Worm (Caenorhabditis elegans) whole organism, L4 larva: ENCODE data around the gene nspc-16.
A peak's percentile ranks its signal among the peaks of the same experiment; 100 is the strongest.

Source experiments
- D1046.2 ChIP-seq: fragments of 200-800 bp; sonication (Bioruptor generic); IDR thresholded peaks from 2 replicates; pipeline ENCODE4 v1.3.6; 2022; ENCODE audit warnings: missing genetic modification characterization, missing compliant biosample characterization
- F37D6.2 ChIP-seq: sonication (generic microtip); optimal IDR thresholded peaks from 2 replicates; lab custom pipeline; 2016; ENCODE audit warnings: mild to moderate bottlenecking, missing genetic modification characterization, missing compliant biosample characterization
- F49E8.2 ChIP-seq: sonication (generic microtip); optimal IDR thresholded peaks from 2 replicates; lab custom pipeline; 2016; ENCODE audit warnings: missing compliant biosample characterization, mild to moderate bottlenecking, missing genetic modification characterization, borderline replicate concordance
- R02D3.7 ChIP-seq: fragments of 150-350 bp; sonication (generic microtip); optimal IDR thresholded peaks from 3 replicates; lab custom pipeline; 2014; ENCODE audit warnings: missing biosample characterization, missing genetic modification characterization
- T20F7.1 ChIP-seq: fragments of 200-800 bp; sonication (Bioruptor generic); optimal IDR thresholded peaks from 2 replicates; lab custom pipeline; 2018; ENCODE audit warnings: mild to moderate bottlenecking, missing genetic modification characterization, missing compliant biosample characterization
- T26A8.4 ChIP-seq: fragments of 200-800 bp; sonication (Bioruptor generic); IDR thresholded peaks from 2 replicates; pipeline ENCODE4 v1.3.6; 2022; ENCODE audit warnings: missing genetic modification characterization, missing compliant biosample characterization
- Y48G9A.11 ChIP-seq: fragments of 200-800 bp; sonication (Bioruptor generic); IDR thresholded peaks from 2 replicates; pipeline ENCODE4 v1.3.6; 2022; ENCODE audit warnings: missing genetic modification reagents, missing genetic modification characterization, missing compliant biosample characterization
- Y5F2A.4 ChIP-seq: fragments of 200-800 bp; sonication (Bioruptor generic); optimal IDR thresholded peaks from 2 replicates; lab custom pipeline; 2018; ENCODE audit warnings: mild to moderate bottlenecking, missing genetic modification characterization, missing compliant biosample characterization
- ZK546.5 ChIP-seq, 2 experiments: sonication (generic microtip); optimal IDR thresholded peaks; 2 replicates each; lab custom pipeline; 2017; ENCODE audit warnings: missing biosample characterization in 2 of 2, missing genetic modification characterization in 2 of 2
- aha-1 ChIP-seq: fragments of 150-350 bp; peaks from one replicate; lab custom pipeline; 2014; ENCODE audit warnings: missing biosample characterization, missing genetic modification characterization
- ama-1 ChIP-seq: fragments of 150-350 bp; optimal IDR thresholded peaks from 2 replicates; lab custom pipeline; 2014; ENCODE audit warnings: inconsistent platforms, mixed read lengths
- attf-4 ChIP-seq: sonication (generic microtip); optimal IDR thresholded peaks from 3 replicates; lab custom pipeline; 2017; ENCODE audit warnings: missing biosample characterization, missing genetic modification characterization
- ceh-62 ChIP-seq: sonication (generic microtip); optimal IDR thresholded peaks from 2 replicates; lab custom pipeline; 2017; ENCODE audit warnings: missing biosample characterization, missing genetic modification characterization
- ceh-82 ChIP-seq: sonication (generic microtip); optimal IDR thresholded peaks from 2 replicates; lab custom pipeline; 2017; ENCODE audit warnings: missing biosample characterization, missing genetic modification characterization
- ces-1 ChIP-seq: fragments of 150-350 bp; sonication (generic microtip); optimal IDR thresholded peaks from 4 replicates; lab custom pipeline; 2014; ENCODE audit warnings: missing biosample characterization, missing genetic modification reagents, missing genetic modification characterization
- cey-2 ChIP-seq: sonication (generic microtip); optimal IDR thresholded peaks from 3 replicates; lab custom pipeline; 2017; ENCODE audit warnings: missing genetic modification characterization, mild to moderate bottlenecking, missing compliant biosample characterization, antibody characterized with exemption, borderline replicate concordance; ENCODE audit not compliant: insufficient read depth
- dmd-9 ChIP-seq: fragments of 200-800 bp; sonication (Bioruptor generic); IDR thresholded peaks from 2 replicates; pipeline ENCODE4 v1.3.6; 2022; ENCODE audit warnings: missing genetic modification reagents, missing genetic modification characterization, missing compliant biosample characterization
- egl-27 ChIP-seq: sonication (generic microtip); optimal IDR thresholded peaks from 3 replicates; lab custom pipeline; 2017; ENCODE audit warnings: missing biosample characterization, missing genetic modification reagents, missing genetic modification characterization
- fkh-10 ChIP-seq: fragments of 150-350 bp; optimal IDR thresholded peaks from 2 replicates; lab custom pipeline; 2014; ENCODE audit warnings: missing biosample characterization, missing genetic modification reagents, missing genetic modification characterization
- hlh-30 ChIP-seq: sonication (generic microtip); optimal IDR thresholded peaks from 2 replicates; lab custom pipeline; 2017; ENCODE audit warnings: antibody characterized with exemption, mild to moderate bottlenecking, missing genetic modification characterization, missing compliant biosample characterization; ENCODE audit not compliant: insufficient read depth
- lim-7 ChIP-seq: fragments of 200-800 bp; sonication (Bioruptor generic); IDR thresholded peaks from 2 replicates; pipeline ENCODE4 v1.3.6; 2022; ENCODE audit warnings: missing genetic modification characterization, missing compliant biosample characterization
- lin-15B ChIP-seq: fragments of 150-350 bp; sonication (generic microtip); optimal IDR thresholded peaks from 3 replicates; lab custom pipeline; 2014; ENCODE audit warnings: missing biosample characterization, missing genetic modification characterization
- lin-29 ChIP-seq: fragments of 200-800 bp; sonication (Bioruptor generic); IDR thresholded peaks from 2 replicates; pipeline ENCODE4 v1.3.6; 2022; ENCODE audit warnings: missing genetic modification reagents, missing genetic modification characterization, missing compliant biosample characterization
- lir-3 ChIP-seq: sonication (generic microtip); optimal IDR thresholded peaks from 2 replicates; lab custom pipeline; 2016; ENCODE audit warnings: mild to moderate bottlenecking, missing genetic modification characterization, missing compliant biosample characterization
- lsy-2 ChIP-seq, 2 experiments: fragments of 150-350 bp in 1 of 2; sonication (generic microtip) in 1 of 2; optimal IDR thresholded peaks; 2 replicates each; lab custom pipeline; 2014 to 2017; ENCODE audit warnings: missing biosample characterization in 2 of 2, missing genetic modification characterization in 2 of 2
- madf-5 ChIP-seq, 2 experiments: fragments of 200-800 bp; sonication (Bioruptor generic); IDR thresholded peaks; 2 replicates each; pipeline ENCODE4 v1.3.6; 2022; ENCODE audit warnings: missing compliant biosample characterization in 2 of 2, missing genetic modification characterization in 2 of 2
- mxl-2 ChIP-seq: fragments of 200-800 bp; sonication (Bioruptor generic); conservative IDR thresholded peaks from 2 replicates; pipeline ENCODE4 v1.3.6; 2022; ENCODE audit warnings: missing genetic modification reagents, missing genetic modification characterization, missing compliant biosample characterization
- mxl-3 ChIP-seq: fragments of 200-800 bp; sonication (Bioruptor generic); optimal IDR thresholded peaks from 2 replicates; lab custom pipeline; 2018; ENCODE audit warnings: mild to moderate bottlenecking, missing genetic modification characterization, missing compliant biosample characterization
- nhr-102 ChIP-seq: sonication (generic microtip); optimal IDR thresholded peaks from 2 replicates; lab custom pipeline; 2016; ENCODE audit warnings: mild to moderate bottlenecking, missing genetic modification characterization, moderate library complexity, missing compliant biosample characterization
- nhr-11 ChIP-seq: fragments of 150-350 bp; optimal IDR thresholded peaks from 2 replicates; lab custom pipeline; 2014; ENCODE audit warnings: missing biosample characterization, missing genetic modification characterization
- nhr-111 ChIP-seq: fragments of 200-800 bp; sonication (Bioruptor generic); optimal IDR thresholded peaks from 2 replicates; lab custom pipeline; 2018; ENCODE audit warnings: mild to moderate bottlenecking, missing genetic modification characterization, missing compliant biosample characterization
- nhr-237 ChIP-seq: sonication (generic microtip); optimal IDR thresholded peaks from 2 replicates; lab custom pipeline; 2017; ENCODE audit warnings: missing biosample characterization, missing genetic modification characterization
- nhr-25 ChIP-seq: sonication (generic microtip); optimal IDR thresholded peaks from 2 replicates; lab custom pipeline; 2017; ENCODE audit warnings: missing genetic modification characterization, mild to moderate bottlenecking, missing compliant biosample characterization, antibody characterized with exemption, moderate library complexity, borderline replicate concordance; ENCODE audit not compliant: insufficient read depth
- nhr-28 ChIP-seq: fragments of 150-350 bp; optimal IDR thresholded peaks from 2 replicates; lab custom pipeline; 2014; ENCODE audit warnings: missing biosample characterization, missing genetic modification characterization
- nhr-41 ChIP-seq: fragments of 200-800 bp; sonication (Bioruptor generic); IDR thresholded peaks from 2 replicates; pipeline ENCODE4 v1.3.6; 2022; ENCODE audit warnings: missing genetic modification reagents, missing genetic modification characterization, missing compliant biosample characterization
- nhr-42 ChIP-seq: fragments of 200-800 bp; sonication (Bioruptor generic); IDR thresholded peaks from 2 replicates; pipeline ENCODE4 v1.3.6; 2022; ENCODE audit warnings: missing genetic modification characterization, missing compliant biosample characterization
- nhr-6 ChIP-seq: fragments of 150-350 bp; optimal IDR thresholded peaks from 2 replicates; lab custom pipeline; 2014; ENCODE audit warnings: missing biosample characterization, missing genetic modification characterization
- pha-4 ChIP-seq, 2 experiments: fragments of 150-350 bp in 1 of 2; fragments of 200-800 bp in 1 of 2; sonication (Bioruptor generic) in 1 of 2; IDR thresholded peaks in 1 of 2; optimal IDR thresholded peaks in 1 of 2; 2 replicates each; pipeline versions ENCODE4 v1.3.6 to Lab custom; 2014 to 2022; ENCODE audit warnings: missing genetic modification characterization in 2 of 2, missing genetic modification reagents in 2 of 2, missing biosample characterization in 1 of 2, missing compliant biosample characterization in 1 of 2
- php-3 ChIP-seq: fragments of 200-800 bp; sonication (Bioruptor generic); IDR thresholded peaks from 2 replicates; pipeline ENCODE4 v1.3.6; 2022; ENCODE audit warnings: missing genetic modification reagents, missing genetic modification characterization, missing compliant biosample characterization
- sdz-12 ChIP-seq: fragments of 200-800 bp; sonication (Bioruptor generic); optimal IDR thresholded peaks from 2 replicates; lab custom pipeline; 2018; ENCODE audit warnings: mild to moderate bottlenecking, missing genetic modification characterization, missing compliant biosample characterization
- set-16 ChIP-seq: fragments of 200-800 bp; sonication (Bioruptor generic); IDR thresholded peaks from 2 replicates; pipeline ENCODE4 v1.3.6; 2022; ENCODE audit warnings: missing genetic modification reagents, missing genetic modification characterization, missing compliant biosample characterization
- skn-1 ChIP-seq: fragments of 150-350 bp; optimal IDR thresholded peaks from 2 replicates; lab custom pipeline; 2014; ENCODE audit warnings: missing biosample characterization, missing genetic modification characterization
- spr-3 ChIP-seq: fragments of 200-800 bp; sonication (Bioruptor generic); optimal IDR thresholded peaks from 2 replicates; lab custom pipeline; 2018; ENCODE audit warnings: mild to moderate bottlenecking, missing genetic modification characterization, missing compliant biosample characterization
- unc-130 ChIP-seq: sonication (generic microtip); optimal IDR thresholded peaks from 2 replicates; lab custom pipeline; 2016; ENCODE audit warnings: missing genetic modification reagents, missing genetic modification characterization, missing compliant biosample characterization
- unc-39 ChIP-seq: sonication (generic microtip); optimal IDR thresholded peaks from 2 replicates; lab custom pipeline; 2017; ENCODE audit warnings: missing biosample characterization, missing genetic modification characterization
- unc-62 ChIP-seq, 3 experiments: fragments of 150-350 bp in 1 of 3; sonication (generic microtip); optimal IDR thresholded peaks in 2 of 3; peaks in 1 of 3; 1 replicate in 1 of 3; 2 replicates in 2 of 3; lab custom pipeline; 2014 to 2017; ENCODE audit warnings: missing biosample characterization in 3 of 3, missing genetic modification characterization in 3 of 3, missing genetic modification reagents in 3 of 3, missing genotype in 1 of 3
- zag-1 ChIP-seq: fragments of 150-350 bp; optimal IDR thresholded peaks from 2 replicates; lab custom pipeline; 2014; ENCODE audit warnings: missing biosample characterization, missing genetic modification characterization
- zfp-2 ChIP-seq: sonication (generic microtip); optimal IDR thresholded peaks from 2 replicates; lab custom pipeline; 2016; ENCODE audit warnings: mild to moderate bottlenecking, missing genetic modification characterization, missing compliant biosample characterization
- zip-11 ChIP-seq: fragments of 200-800 bp; sonication (Bioruptor generic); IDR thresholded peaks from 2 replicates; pipeline ENCODE4 v1.3.6; 2022; ENCODE audit warnings: missing genetic modification characterization, missing compliant biosample characterization
- zip-2 ChIP-seq: fragments of 150-350 bp; optimal IDR thresholded peaks from 2 replicates; lab custom pipeline; 2014; ENCODE audit warnings: missing biosample characterization, missing genetic modification characterization

Gene nspc-16

ce11 chrX:14503800-14504550 lies 19.4 kb upstream of the nspc-16 start, which contains the start of gene M163.1:
Gene M163.1, minus strand, starts transcription at chrX:14503824.
- peak in 1 of 2 experiments; percentile 91 for TF ChIP-seq unc-62 (GFP tag; optimal IDR thresholded peaks at IDR 0.05 in 1 of 2; lab: Kevin White, UChicago)
- no peak for TF ChIP-seq unc-62 (tag; optimal IDR thresholded peaks at IDR 0.05; lab: Kevin White, UChicago)
- TF ChIP-seq nhr-42 (GFP tag; lab: Robert Waterston, UW) = no peak
- TF ChIP-seq nhr-237 (tag; lab: Kevin White, UChicago) = no peak
- TF ChIP-seq mxl-2 (GFP tag; lab: Robert Waterston, UW) = no peak
- no peak for TF ChIP-seq spr-3 (GFP tag; lab: Kevin White, UChicago)
- TF ChIP-seq cey-2 = no peak
- no peak for TF ChIP-seq F37D6.2 (tag; lab: Kevin White, UChicago)
- TF ChIP-seq lim-7 = no peak
- TF ChIP-seq skn-1 (tag; lab: Kevin White, UChicago) = no peak
- TF ChIP-seq D1046.2 (GFP tag; lab: Robert Waterston, UW) = no peak
- no peak for TF ChIP-seq mxl-3
- TF ChIP-seq zip-11 (GFP tag; lab: Robert Waterston, UW) = no peak
- no peak for TF ChIP-seq unc-130 (GFP tag; lab: Kevin White, UChicago)
- TF ChIP-seq zag-1 (tag; lab: Kevin White, UChicago) = no peak
- no peak for TF ChIP-seq lir-3 (tag; lab: Kevin White, UChicago)
- no peak for TF ChIP-seq lsy-2 (tag; optimal IDR thresholded peaks at IDR 0.05; lab: Kevin White, UChicago)
- TF ChIP-seq ZK546.5 (tag; optimal IDR thresholded peaks at IDR 0.05; lab: Kevin White, UChicago) = no peak
- TF ChIP-seq nhr-111 (GFP tag; lab: Kevin White, UChicago) = no peak
- no peak for TF ChIP-seq madf-5 (GFP tag; IDR thresholded peaks at IDR 0.05; lab: Robert Waterston, UW)
- peak; percentile 95 for TF ChIP-seq aha-1
- TF ChIP-seq nhr-28 (tag; lab: Kevin White, UChicago) = peak; percentile 37
- no peak for TF ChIP-seq Y5F2A.4 (GFP tag; lab: Kevin White, UChicago)
- TF ChIP-seq F49E8.2 = no peak
- TF ChIP-seq sdz-12 = no peak
- TF ChIP-seq egl-27 (tag; lab: Kevin White, UChicago) = no peak
- TF ChIP-seq pha-4 (GFP tag; IDR thresholded peaks at IDR 0.05; lab: Robert Waterston, UW) = no peak
- TF ChIP-seq pha-4 (tag; optimal IDR thresholded peaks at IDR 0.05; lab: Kevin White, UChicago) = no peak
- no peak for TF ChIP-seq nhr-25 (tag; lab: Kevin White, UChicago)
- no peak for TF ChIP-seq lin-29 (GFP tag; lab: Robert Waterston, UW)
- TF ChIP-seq ces-1 (GFP tag; lab: Kevin White, UChicago) = no peak
- no peak for TF ChIP-seq php-3
- TF ChIP-seq ama-1 (lab: Kevin White, UChicago) = no peak
- TF ChIP-seq dmd-9 (GFP tag; lab: Robert Waterston, UW) = no peak
- peak; percentile 84 for TF ChIP-seq set-16 (GFP tag; lab: Robert Waterston, UW)
- TF ChIP-seq nhr-6 (tag; lab: Kevin White, UChicago) = no peak
- TF ChIP-seq zip-2 (tag; lab: Kevin White, UChicago) = no peak
- no peak for TF ChIP-seq zfp-2 (tag; lab: Kevin White, UChicago)
- no peak for TF ChIP-seq lin-15B (tag; lab: Kevin White, UChicago)
- no peak for TF ChIP-seq nhr-11
- no peak for TF ChIP-seq ceh-62
- TF ChIP-seq attf-4 (tag; lab: Kevin White, UChicago) = no peak
- TF ChIP-seq fkh-10 (GFP tag; lab: Kevin White, UChicago) = no peak
- TF ChIP-seq Y48G9A.11 (GFP tag; lab: Robert Waterston, UW) = no peak
- peak; percentile 76 for TF ChIP-seq hlh-30
- no peak for TF ChIP-seq T26A8.4
- TF ChIP-seq R02D3.7 (tag; lab: Kevin White, UChicago) = no peak
- TF ChIP-seq T20F7.1 (GFP tag; lab: Kevin White, UChicago) = no peak
- TF ChIP-seq nhr-102 (tag; lab: Kevin White, UChicago) = no peak
- TF ChIP-seq nhr-41 (GFP tag; lab: Robert Waterston, UW) = no peak
- no peak for TF ChIP-seq ceh-82
- TF ChIP-seq unc-39 (tag; lab: Kevin White, UChicago) = no peak
